Worm (Caenorhabditis elegans) whole organism, L3 larva: ENCODE results near the gene Y38H6C.8.

Experiments
- ceh-82 ChIP-seq: fragments of 150-350 bp; optimal IDR thresholded peaks from 2 replicates; lab custom pipeline; 2014; ENCODE audit warnings: missing biosample characterization, missing genetic modification characterization
- nhr-237 ChIP-seq: fragments of 150-350 bp; optimal IDR thresholded peaks from 2 replicates; lab custom pipeline; 2014; ENCODE audit warnings: missing biosample characterization, missing genetic modification characterization
- sea-2 ChIP-seq: fragments of 150-350 bp; sonication (generic microtip); optimal IDR thresholded peaks from 4 replicates; lab custom pipeline; 2014; ENCODE audit warnings: missing biosample characterization, missing genetic modification reagents, missing genetic modification characterization
- skn-1 ChIP-seq: fragments of 150-350 bp; optimal IDR thresholded peaks from 2 replicates; lab custom pipeline; 2014; ENCODE audit warnings: missing biosample characterization, missing genetic modification characterization
- unc-62 ChIP-seq: fragments of 150-350 bp; sonication (generic microtip); optimal IDR thresholded peaks from 4 replicates; lab custom pipeline; 2014; ENCODE audit warnings: missing biosample characterization, missing genetic modification reagents, missing genetic modification characterization

- no peak for TF ChIP-seq ceh-82 (tag; lab: Kevin White, UChicago)
- TF ChIP-seq unc-62 (GFP tag; lab: Kevin White, UChicago) = no peak
- TF ChIP-seq nhr-237 = no peak
- no peak for TF ChIP-seq sea-2 (GFP tag; lab: Kevin White, UChicago)
- no peak for TF ChIP-seq skn-1 (tag; lab: Kevin White, UChicago)
Measured at ce11 chrV:20545742-20546141, 32.0 kb downstream of the Y38H6C.8 start.
